Worm (Caenorhabditis elegans) whole organism, L1 larva: ENCODE data around the gene srd-19.
A peak's percentile ranks its signal among the peaks of the same experiment; 100 is the strongest.

ENCODE experiments used
- C04F5.9 ChIP-seq: sonication (generic microtip); optimal IDR thresholded peaks from 2 replicates; lab custom pipeline; 2016; ENCODE audit warnings: missing genetic modification characterization, missing compliant biosample characterization
- C16A3.4 ChIP-seq: fragments of 150-350 bp; optimal IDR thresholded peaks from 2 replicates; lab custom pipeline; 2014; ENCODE audit warnings: missing biosample characterization, missing genetic modification characterization
- C34B4.2 ChIP-seq: sonication (generic microtip); optimal IDR thresholded peaks from 2 replicates; lab custom pipeline; 2017; ENCODE audit warnings: mild to moderate bottlenecking, missing genetic modification characterization, missing compliant biosample characterization
- Y116A8C.19 ChIP-seq: sonication (generic microtip); optimal IDR thresholded peaks from 2 replicates; lab custom pipeline; 2016; ENCODE audit warnings: missing compliant biosample characterization, missing genetic modification characterization, borderline replicate concordance
- aha-1 ChIP-seq: fragments of 150-350 bp; optimal IDR thresholded peaks from 2 replicates; lab custom pipeline; 2014; ENCODE audit warnings: missing biosample characterization, missing genetic modification characterization
- aly-2 ChIP-seq: fragments of 150-350 bp; optimal IDR thresholded peaks from 2 replicates; lab custom pipeline; 2014; ENCODE audit warnings: missing biosample characterization, missing genetic modification characterization
- ama-1 ChIP-seq: fragments of 150-350 bp; optimal IDR thresholded peaks from 2 replicates; lab custom pipeline; 2014
- ceh-63 ChIP-seq: fragments of 200-800 bp; sonication (Bioruptor generic); optimal IDR thresholded peaks from 2 replicates; lab custom pipeline; 2018; ENCODE audit warnings: mild to moderate bottlenecking, missing genetic modification characterization, missing compliant biosample characterization
- ceh-88 ChIP-seq: fragments of 200-800 bp; sonication (Bioruptor generic); IDR thresholded peaks from 2 replicates; pipeline ENCODE4 v1.3.6; 2022; ENCODE audit warnings: missing genetic modification characterization, missing compliant biosample characterization
- ceh-90 ChIP-seq: sonication (generic microtip); optimal IDR thresholded peaks from 2 replicates; lab custom pipeline; 2016; ENCODE audit warnings: missing genetic modification characterization, missing compliant biosample characterization
- ces-1 ChIP-seq: fragments of 150-350 bp; optimal IDR thresholded peaks from 2 replicates; lab custom pipeline; 2014; ENCODE audit warnings: missing biosample characterization, missing genetic modification reagents, missing genetic modification characterization
- dpl-1 ChIP-seq, 3 experiments: fragments of 150-350 bp in 2 of 3; sonication (generic microtip) in 1 of 3; optimal IDR thresholded peaks; 2 replicates each; lab custom pipeline; 2014 to 2017; ENCODE audit warnings: missing biosample characterization in 3 of 3, missing genetic modification characterization in 3 of 3, missing genetic modification reagents in 3 of 3
- efl-3 ChIP-seq: fragments of 200-800 bp; sonication (Bioruptor generic); optimal IDR thresholded peaks from 2 replicates; lab custom pipeline; 2018; ENCODE audit warnings: mild to moderate bottlenecking, missing genetic modification characterization, missing compliant biosample characterization
- egl-13 ChIP-seq: sonication (generic microtip); optimal IDR thresholded peaks from 2 replicates; lab custom pipeline; 2016; ENCODE audit warnings: missing genotype, missing genetic modification reagents, missing genetic modification characterization, missing compliant biosample characterization
- egl-27 ChIP-seq, 2 experiments: fragments of 150-350 bp in 1 of 2; sonication (generic microtip); optimal IDR thresholded peaks; 3 replicates each; lab custom pipeline; 2017 to 2018; ENCODE audit warnings: missing biosample characterization in 2 of 2, missing genetic modification characterization in 2 of 2, missing genetic modification reagents in 2 of 2
- elt-2 ChIP-seq: sonication (generic microtip); optimal IDR thresholded peaks from 2 replicates; lab custom pipeline; 2016; ENCODE audit warnings: missing genetic modification characterization, mild to moderate bottlenecking, inconsistent platforms, missing compliant biosample characterization, missing genetic modification reagents
- elt-3 ChIP-seq, 6 experiments: fragments of 150-350 bp in 1 of 6; sonication (generic microtip); optimal IDR thresholded peaks; 2 replicates each; lab custom pipeline; 2017 to 2018; ENCODE audit warnings: missing biosample characterization in 6 of 6, missing genetic modification characterization in 6 of 6, inconsistent platforms in 1 of 6
- fkh-10 ChIP-seq: sonication (generic microtip); optimal IDR thresholded peaks from 2 replicates; lab custom pipeline; 2017; ENCODE audit warnings: missing biosample characterization, missing genetic modification reagents, missing genetic modification characterization
- fkh-4 ChIP-seq: sonication (generic microtip); optimal IDR thresholded peaks from 2 replicates; lab custom pipeline; 2016; ENCODE audit warnings: missing compliant biosample characterization, missing genetic modification characterization, borderline replicate concordance
- hpl-2 ChIP-seq: fragments of 150-350 bp; optimal IDR thresholded peaks from 2 replicates; lab custom pipeline; 2014; ENCODE audit warnings: missing biosample characterization, missing genetic modification reagents, missing genetic modification characterization
- irx-1 ChIP-seq: sonication (generic microtip); optimal IDR thresholded peaks from 2 replicates; lab custom pipeline; 2016; ENCODE audit warnings: missing genetic modification characterization, missing compliant biosample characterization
- isw-1 ChIP-seq: fragments of 200-800 bp; sonication (Bioruptor generic); IDR thresholded peaks from 2 replicates; pipeline ENCODE4 v1.3.6; 2022; ENCODE audit warnings: missing genetic modification characterization, missing compliant biosample characterization
- jun-1 ChIP-seq: fragments of 150-350 bp; optimal IDR thresholded peaks from 2 replicates; lab custom pipeline; 2014; ENCODE audit warnings: missing biosample characterization, missing genetic modification reagents, missing genetic modification characterization
- lin-13 ChIP-seq: fragments of 150-350 bp; optimal IDR thresholded peaks from 2 replicates; lab custom pipeline; 2014; ENCODE audit warnings: missing biosample characterization, missing genetic modification reagents, missing genetic modification characterization
- lin-39 ChIP-seq: fragments of 150-350 bp; optimal IDR thresholded peaks from 2 replicates; lab custom pipeline; 2014; ENCODE audit warnings: missing biosample characterization, missing genetic modification reagents, missing genetic modification characterization
- lsy-2 ChIP-seq, 2 experiments: fragments of 150-350 bp; optimal IDR thresholded peaks; 2 replicates each; lab custom pipeline; 2014; ENCODE audit warnings: missing biosample characterization in 2 of 2, missing genetic modification characterization in 2 of 2
- mdl-1 ChIP-seq, 2 experiments: fragments of 150-350 bp; optimal IDR thresholded peaks; 2 replicates each; lab custom pipeline; 2014 to 2017; ENCODE audit warnings: missing biosample characterization in 2 of 2, missing genetic modification characterization in 2 of 2, inconsistent platforms in 1 of 2
- mef-2 ChIP-seq: fragments of 150-350 bp; optimal IDR thresholded peaks from 2 replicates; lab custom pipeline; 2014; ENCODE audit warnings: missing biosample characterization, missing genetic modification characterization
- mep-1 ChIP-seq: fragments of 150-350 bp; optimal IDR thresholded peaks from 2 replicates; lab custom pipeline; 2014; ENCODE audit warnings: missing biosample characterization, missing genetic modification characterization
- nhr-11 ChIP-seq: fragments of 150-350 bp; optimal IDR thresholded peaks from 2 replicates; lab custom pipeline; 2014; ENCODE audit warnings: missing biosample characterization, missing genetic modification characterization
- nhr-47 ChIP-seq: sonication (generic microtip); optimal IDR thresholded peaks from 2 replicates; lab custom pipeline; 2016; ENCODE audit warnings: mild to moderate bottlenecking, missing genetic modification characterization, moderate library complexity, missing compliant biosample characterization
- nhr-71 ChIP-seq: sonication (generic microtip); optimal IDR thresholded peaks from 2 replicates; lab custom pipeline; 2016; ENCODE audit warnings: mild to moderate bottlenecking, missing genetic modification characterization, moderate library complexity, missing compliant biosample characterization
- nhr-76 ChIP-seq: sonication (generic microtip); optimal IDR thresholded peaks from 2 replicates; lab custom pipeline; 2017; ENCODE audit warnings: missing biosample characterization, missing genetic modification characterization
- nhr-77 ChIP-seq: fragments of 150-350 bp; optimal IDR thresholded peaks from 2 replicates; lab custom pipeline; 2014; ENCODE audit warnings: missing biosample characterization, missing genetic modification characterization
- nhr-84 ChIP-seq: sonication (generic microtip); optimal IDR thresholded peaks from 2 replicates; lab custom pipeline; 2017; ENCODE audit warnings: missing biosample characterization, missing genetic modification characterization
- nhr-85 ChIP-seq: sonication (generic microtip); peaks from one replicate; lab custom pipeline; 2016; ENCODE audit warnings: missing genetic modification characterization, inconsistent platforms, missing compliant biosample characterization
- pax-3 ChIP-seq: fragments of 200-800 bp; sonication (Bioruptor generic); optimal IDR thresholded peaks from 2 replicates; lab custom pipeline; 2018; ENCODE audit warnings: mild to moderate bottlenecking, missing genetic modification characterization, moderate library complexity, missing compliant biosample characterization
- pqm-1 ChIP-seq: sonication (generic microtip); optimal IDR thresholded peaks from 3 replicates; lab custom pipeline; 2017; ENCODE audit warnings: missing biosample characterization, missing genetic modification characterization
- rnt-1 ChIP-seq: sonication (generic microtip); optimal IDR thresholded peaks from 2 replicates; lab custom pipeline; 2016; ENCODE audit warnings: mild to moderate bottlenecking, missing genetic modification characterization, moderate library complexity, missing compliant biosample characterization
- snu-23 ChIP-seq: sonication (generic microtip); optimal IDR thresholded peaks from 2 replicates; lab custom pipeline; 2016; ENCODE audit warnings: missing genetic modification characterization, missing compliant biosample characterization
- sox-4 ChIP-seq: sonication (generic microtip); optimal IDR thresholded peaks from 2 replicates; lab custom pipeline; 2016; ENCODE audit warnings: missing genetic modification characterization, missing compliant biosample characterization
- sptf-1 ChIP-seq: fragments of 150-350 bp; optimal IDR thresholded peaks from 2 replicates; lab custom pipeline; 2014; ENCODE audit warnings: missing biosample characterization, missing genetic modification characterization
- sup-37 ChIP-seq: fragments of 200-800 bp; sonication (Bioruptor generic); optimal IDR thresholded peaks from 2 replicates; lab custom pipeline; 2018; ENCODE audit warnings: mild to moderate bottlenecking, missing genetic modification characterization, missing compliant biosample characterization
- swsn-7 ChIP-seq: sonication (generic microtip); optimal IDR thresholded peaks from 2 replicates; lab custom pipeline; 2016; ENCODE audit warnings: missing genetic modification characterization, missing compliant biosample characterization
- tbx-2 ChIP-seq: sonication (generic microtip); optimal IDR thresholded peaks from 2 replicates; lab custom pipeline; 2016; ENCODE audit warnings: missing genetic modification characterization, missing compliant biosample characterization
- unc-130 ChIP-seq: fragments of 150-350 bp; optimal IDR thresholded peaks from 2 replicates; lab custom pipeline; 2017; ENCODE audit warnings: missing biosample characterization, missing genetic modification characterization, inconsistent platforms
- unc-62 ChIP-seq: fragments of 150-350 bp; optimal IDR thresholded peaks from 2 replicates; lab custom pipeline; 2014; ENCODE audit warnings: missing biosample characterization, missing genetic modification reagents, missing genetic modification characterization
- unc-86 ChIP-seq: sonication (generic microtip); optimal IDR thresholded peaks from 2 replicates; lab custom pipeline; 2016; ENCODE audit warnings: missing genetic modification characterization, missing compliant biosample characterization
- unc-98 ChIP-seq: fragments of 200-800 bp; sonication (Bioruptor generic); IDR thresholded peaks from 2 replicates; pipeline ENCODE4 v1.3.6; 2022; ENCODE audit warnings: missing genetic modification characterization, missing compliant biosample characterization
- xbp-1 ChIP-seq: sonication (generic microtip); optimal IDR thresholded peaks from 2 replicates; lab custom pipeline; 2016; ENCODE audit warnings: missing genetic modification characterization, missing compliant biosample characterization
- zag-1 ChIP-seq: fragments of 150-350 bp; optimal IDR thresholded peaks from 2 replicates; lab custom pipeline; 2014; ENCODE audit warnings: missing biosample characterization, missing genetic modification characterization
- zip-4 ChIP-seq: fragments of 200-800 bp; sonication (Bioruptor generic); optimal IDR thresholded peaks from 2 replicates; lab custom pipeline; 2018; ENCODE audit warnings: mild to moderate bottlenecking, missing genetic modification characterization, moderate library complexity, missing compliant biosample characterization
- ztf-4 ChIP-seq: fragments of 150-350 bp; optimal IDR thresholded peaks from 2 replicates; lab custom pipeline; 2014; ENCODE audit warnings: missing biosample characterization, missing genetic modification characterization

srd-19 gene

ce11 chrV:13380980-13381379 is 47.6 kb downstream of the srd-19 start, which contains the start of gene cpz-2:
cpz-2 (plus strand) TSS chrV:13381189.
- TF ChIP-seq elt-2 (tag; lab: Kevin White, UChicago) (peak; percentile 56), unc-62 (GFP tag; lab: Kevin White, UChicago) (no peak)

- no peak for TF ChIP-seq isw-1
- TF ChIP-seq nhr-84 (tag; lab: Kevin White, UChicago), result no peak
- peak; percentile 100 for TF ChIP-seq nhr-85 (tag; lab: Kevin White, UChicago)
- no peak for TF ChIP-seq jun-1
- peak; percentile 26 for TF ChIP-seq efl-3
- TF ChIP-seq nhr-76 (tag; lab: Kevin White, UChicago), result no peak
- no peak for TF ChIP-seq lin-39 (tag; lab: Kevin White, UChicago)
- peak; percentile 26 to 74 (median 51) for TF ChIP-seq dpl-1 (GFP tag; optimal IDR thresholded peaks at IDR 0.05; lab: Kevin White, UChicago)
- no peak for TF ChIP-seq hpl-2 (GFP tag; lab: Kevin White, UChicago)
- peak in 1 of 2 experiments; percentile 41 for TF ChIP-seq egl-27 (tag; optimal IDR thresholded peaks at IDR 0.05; lab: Kevin White, UChicago)
- TF ChIP-seq fkh-4, result no peak
- TF ChIP-seq pax-3 (tag; lab: Kevin White, UChicago), result peak; percentile 10
- no peak for TF ChIP-seq sptf-1 (tag; lab: Kevin White, UChicago)
- no peak for TF ChIP-seq unc-98
- TF ChIP-seq nhr-77 (tag; lab: Kevin White, UChicago), result no peak
- peak; percentile 70 for TF ChIP-seq nhr-47
- peak; percentile 39 to 96 (median 91) for TF ChIP-seq elt-3 (tag; optimal IDR thresholded peaks at IDR 0.05; lab: Kevin White, UChicago)
- TF ChIP-seq unc-130, result peak; percentile 87
- TF ChIP-seq ztf-4 (tag; lab: Kevin White, UChicago), result no peak
- TF ChIP-seq C16A3.4, result peak; percentile 55
- TF ChIP-seq lsy-2 (tag; optimal IDR thresholded peaks at IDR 0.05; lab: Kevin White, UChicago), result peak; percentile 57 to 82
- no peak for TF ChIP-seq fkh-10 (GFP tag; lab: Kevin White, UChicago)
- peak; percentile 20 for TF ChIP-seq irx-1
- no peak for TF ChIP-seq zag-1
- no peak for TF ChIP-seq unc-86 (tag; lab: Kevin White, UChicago)
- no peak for TF ChIP-seq sup-37
- TF ChIP-seq swsn-7 (tag; lab: Kevin White, UChicago), result peak; percentile 38
- TF ChIP-seq Y116A8C.19 (tag; lab: Kevin White, UChicago), result no peak
- no peak for TF ChIP-seq C34B4.2 (tag; lab: Kevin White, UChicago)
- TF ChIP-seq zip-4 (GFP tag; lab: Kevin White, UChicago), result peak; percentile 31
- TF ChIP-seq pqm-1 (tag; lab: Kevin White, UChicago), result no peak
- peak; percentile 69 for TF ChIP-seq mep-1
- no peak for TF ChIP-seq aly-2
- TF ChIP-seq mef-2, result no peak
- peak; percentile 36 for TF ChIP-seq rnt-1
- TF ChIP-seq nhr-11 (tag; lab: Kevin White, UChicago), result peak; percentile 26
- TF ChIP-seq C04F5.9, result no peak
- no peak for TF ChIP-seq egl-13 (tag; lab: Kevin White, UChicago)
- no peak for TF ChIP-seq ceh-88 (GFP tag; lab: Robert Waterston, UW)
- TF ChIP-seq ceh-63 (GFP tag; lab: Kevin White, UChicago), result no peak
- TF ChIP-seq tbx-2 (tag; lab: Kevin White, UChicago), result peak; percentile 72
- TF ChIP-seq ceh-90 (tag; lab: Kevin White, UChicago), result no peak
- TF ChIP-seq sox-4, result no peak
- TF ChIP-seq mdl-1 (tag; optimal IDR thresholded peaks at IDR 0.05; lab: Kevin White, UChicago), result peak in 1 of 2 experiments; percentile 92
- TF ChIP-seq ces-1, result no peak
- peak; percentile 82 for TF ChIP-seq snu-23
- TF ChIP-seq lin-13 (GFP tag; lab: Kevin White, UChicago), result peak; percentile 63
- TF ChIP-seq xbp-1 (tag; lab: Kevin White, UChicago), result peak; percentile 40
- TF ChIP-seq nhr-71, result peak; percentile 85
- no peak for TF ChIP-seq aha-1 (tag; lab: Kevin White, UChicago)
- no peak for TF ChIP-seq ama-1 (lab: Kevin White, UChicago)
Measured at ce11 chrV:13380178-13380577, 48.4 kb downstream of the srd-19 start, which contains the start of gene ifbp-1. ifbp-1 (minus strand) TSS chrV:13380262.
